Worm (Caenorhabditis elegans) whole organism, L3 larva: ENCODE results near the gene sri-19.

Experiments
- ZK546.5 ChIP-seq: sonication (generic microtip); optimal IDR thresholded peaks from 2 replicates; lab custom pipeline; 2017; ENCODE audit warnings: missing biosample characterization, missing genetic modification characterization
- fos-1 ChIP-seq: fragments of 150-350 bp; optimal IDR thresholded peaks from 2 replicates; lab custom pipeline; 2014; ENCODE audit warnings: missing biosample characterization, missing genetic modification characterization
- lin-39 ChIP-seq: fragments of 150-350 bp; optimal IDR thresholded peaks from 2 replicates; lab custom pipeline; 2018; ENCODE audit warnings: missing biosample characterization, missing genetic modification reagents, missing genetic modification characterization
- mdl-1 ChIP-seq: fragments of 150-350 bp; optimal IDR thresholded peaks from 2 replicates; lab custom pipeline; 2014; ENCODE audit warnings: missing biosample characterization, missing genetic modification characterization
- nhr-237 ChIP-seq: fragments of 150-350 bp; optimal IDR thresholded peaks from 2 replicates; lab custom pipeline; 2014; ENCODE audit warnings: missing biosample characterization, missing genetic modification characterization
- nhr-28 ChIP-seq: fragments of 150-350 bp; optimal IDR thresholded peaks from 2 replicates; lab custom pipeline; 2014; ENCODE audit warnings: missing biosample characterization, missing genetic modification characterization
- pha-4 ChIP-seq: fragments of 150-350 bp; optimal IDR thresholded peaks from 2 replicates; lab custom pipeline; 2014; ENCODE audit warnings: missing biosample characterization, missing genetic modification reagents, missing genetic modification characterization
- pqm-1 ChIP-seq: fragments of 150-350 bp; optimal IDR thresholded peaks from 2 replicates; lab custom pipeline; 2017; ENCODE audit warnings: missing biosample characterization, missing genetic modification characterization, inconsistent platforms
- unc-39 ChIP-seq: sonication (generic microtip); optimal IDR thresholded peaks from 4 replicates; lab custom pipeline; 2017; ENCODE audit warnings: missing biosample characterization, missing genetic modification characterization
- unc-62 ChIP-seq: fragments of 150-350 bp; sonication (generic microtip); optimal IDR thresholded peaks from 4 replicates; lab custom pipeline; 2014; ENCODE audit warnings: missing biosample characterization, missing genetic modification reagents, missing genetic modification characterization
- ztf-11 ChIP-seq: fragments of 150-350 bp; optimal IDR thresholded peaks from 2 replicates; lab custom pipeline; 2014; ENCODE audit warnings: missing biosample characterization, missing genetic modification characterization

DNA sequence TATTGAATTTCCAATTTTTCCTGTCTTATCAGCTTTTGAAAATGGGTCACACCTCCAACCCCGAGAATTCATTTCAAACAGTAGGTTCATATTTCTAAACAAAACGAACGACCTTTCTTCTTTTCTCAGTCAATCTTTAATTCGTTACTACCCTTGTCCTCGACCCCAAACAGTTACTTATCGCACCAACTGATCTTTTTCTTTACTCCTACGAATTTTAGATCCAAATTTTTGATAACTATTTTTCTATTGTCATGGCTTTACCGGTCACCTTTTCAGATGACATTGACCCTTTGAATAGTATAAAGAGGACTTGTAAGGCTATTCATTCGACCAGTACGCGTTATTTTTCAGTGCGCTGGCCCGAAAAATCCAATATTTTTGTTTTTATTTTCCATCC, 42.0 kb upstream of the sri-19 start:
- TF ChIP-seq fos-1 (tag; lab: Kevin White, UChicago) = no peak
- no peak for TF ChIP-seq nhr-237 (tag; lab: Kevin White, UChicago)
- no peak for TF ChIP-seq ztf-11 (tag; lab: Kevin White, UChicago)
- TF ChIP-seq unc-62 (GFP tag; lab: Kevin White, UChicago) = no peak
- TF ChIP-seq nhr-28 (tag; lab: Kevin White, UChicago) = no peak
- no peak for TF ChIP-seq mdl-1 (tag; lab: Kevin White, UChicago)
- no peak for TF ChIP-seq pqm-1 (tag; lab: Kevin White, UChicago)
- no peak for TF ChIP-seq ZK546.5 (tag; lab: Kevin White, UChicago)
- TF ChIP-seq lin-39 (tag; lab: Kevin White, UChicago) = no peak
- TF ChIP-seq pha-4 = no peak
- no peak for TF ChIP-seq unc-39
